Worm (Caenorhabditis elegans) whole organism, L1 larva: ENCODE data around the gene T03D3.5.

ENCODE experiments used
- C16A3.4 ChIP-seq: fragments of 150-350 bp; optimal IDR thresholded peaks from 2 replicates; lab custom pipeline; 2014; ENCODE audit warnings: missing biosample characterization, missing genetic modification characterization
- C34B4.2 ChIP-seq: sonication (generic microtip); optimal IDR thresholded peaks from 2 replicates; lab custom pipeline; 2017; ENCODE audit warnings: mild to moderate bottlenecking, missing genetic modification characterization, missing compliant biosample characterization
- Y116A8C.19 ChIP-seq: sonication (generic microtip); optimal IDR thresholded peaks from 2 replicates; lab custom pipeline; 2016; ENCODE audit warnings: missing compliant biosample characterization, missing genetic modification characterization, borderline replicate concordance
- ama-1 ChIP-seq: fragments of 150-350 bp; optimal IDR thresholded peaks from 2 replicates; lab custom pipeline; 2014
- blmp-1 ChIP-seq: fragments of 150-350 bp; optimal IDR thresholded peaks from 2 replicates; lab custom pipeline; 2014; ENCODE audit warnings: missing biosample characterization, missing genetic modification characterization
- ceh-63 ChIP-seq: fragments of 200-800 bp; sonication (Bioruptor generic); optimal IDR thresholded peaks from 2 replicates; lab custom pipeline; 2018; ENCODE audit warnings: mild to moderate bottlenecking, missing genetic modification characterization, missing compliant biosample characterization
- ceh-8 ChIP-seq: fragments of 200-800 bp; sonication (Bioruptor generic); optimal IDR thresholded peaks from 2 replicates; lab custom pipeline; 2018; ENCODE audit warnings: mild to moderate bottlenecking, missing genetic modification characterization, moderate library complexity, missing compliant biosample characterization
- ceh-90 ChIP-seq: sonication (generic microtip); optimal IDR thresholded peaks from 2 replicates; lab custom pipeline; 2016; ENCODE audit warnings: missing genetic modification characterization, missing compliant biosample characterization
- dsc-1 ChIP-seq: sonication (generic microtip); optimal IDR thresholded peaks from 2 replicates; lab custom pipeline; 2016; ENCODE audit warnings: mild to moderate bottlenecking, missing genetic modification characterization, missing compliant biosample characterization
- efl-1 ChIP-seq, 4 experiments: fragments of 150-350 bp; optimal IDR thresholded peaks in 3 of 4; peaks in 1 of 4; 1 replicate in 1 of 4; 2 replicates in 3 of 4; lab custom pipeline; 2014; ENCODE audit warnings: missing biosample characterization in 2 of 4, missing genetic modification characterization in 2 of 4, missing genetic modification reagents in 2 of 4
- egl-27 ChIP-seq, 2 experiments: fragments of 150-350 bp in 1 of 2; sonication (generic microtip); optimal IDR thresholded peaks; 3 replicates each; lab custom pipeline; 2017 to 2018; ENCODE audit warnings: missing biosample characterization in 2 of 2, missing genetic modification characterization in 2 of 2, missing genetic modification reagents in 2 of 2
- elt-2 ChIP-seq: sonication (generic microtip); optimal IDR thresholded peaks from 2 replicates; lab custom pipeline; 2016; ENCODE audit warnings: missing genetic modification characterization, mild to moderate bottlenecking, inconsistent platforms, missing compliant biosample characterization, missing genetic modification reagents
- elt-3 ChIP-seq, 6 experiments: fragments of 150-350 bp in 1 of 6; sonication (generic microtip); optimal IDR thresholded peaks; 2 replicates each; lab custom pipeline; 2017 to 2018; ENCODE audit warnings: missing biosample characterization in 6 of 6, missing genetic modification characterization in 6 of 6, inconsistent platforms in 1 of 6
- ets-5 ChIP-seq: fragments of 200-800 bp; sonication (Bioruptor generic); IDR thresholded peaks from 2 replicates; pipeline ENCODE4 v1.3.6; 2022; ENCODE audit warnings: missing genetic modification characterization, missing compliant biosample characterization
- fkh-8 ChIP-seq: sonication (generic microtip); optimal IDR thresholded peaks from 2 replicates; lab custom pipeline; 2016; ENCODE audit warnings: mild to moderate bottlenecking, missing genetic modification characterization, missing compliant biosample characterization
- fos-1 ChIP-seq: fragments of 150-350 bp; optimal IDR thresholded peaks from 2 replicates; lab custom pipeline; 2014; ENCODE audit warnings: missing biosample characterization, missing genetic modification characterization
- hlh-17 ChIP-seq: fragments of 200-800 bp; sonication (Bioruptor generic); optimal IDR thresholded peaks from 2 replicates; lab custom pipeline; 2018; ENCODE audit warnings: missing genetic modification characterization, mild to moderate bottlenecking, missing compliant biosample characterization, moderate library complexity, borderline replicate concordance
- hlh-4 ChIP-seq: sonication (generic microtip); optimal IDR thresholded peaks from 2 replicates; lab custom pipeline; 2016; ENCODE audit warnings: mild to moderate bottlenecking, missing genetic modification characterization, missing compliant biosample characterization
- hpl-2 ChIP-seq: fragments of 150-350 bp; optimal IDR thresholded peaks from 2 replicates; lab custom pipeline; 2014; ENCODE audit warnings: missing biosample characterization, missing genetic modification reagents, missing genetic modification characterization
- irx-1 ChIP-seq: sonication (generic microtip); optimal IDR thresholded peaks from 2 replicates; lab custom pipeline; 2016; ENCODE audit warnings: missing genetic modification characterization, missing compliant biosample characterization
- isw-1 ChIP-seq: fragments of 200-800 bp; sonication (Bioruptor generic); IDR thresholded peaks from 2 replicates; pipeline ENCODE4 v1.3.6; 2022; ENCODE audit warnings: missing genetic modification characterization, missing compliant biosample characterization
- lin-13 ChIP-seq: fragments of 150-350 bp; optimal IDR thresholded peaks from 2 replicates; lab custom pipeline; 2014; ENCODE audit warnings: missing biosample characterization, missing genetic modification reagents, missing genetic modification characterization
- lin-14 ChIP-seq: fragments of 200-800 bp; sonication (Bioruptor generic); optimal IDR thresholded peaks from 2 replicates; lab custom pipeline; 2018; ENCODE audit warnings: mild to moderate bottlenecking, missing genetic modification characterization, moderate library complexity, missing compliant biosample characterization
- lin-35 ChIP-seq, 2 experiments: fragments of 150-350 bp; optimal IDR thresholded peaks; 2 replicates each; lab custom pipeline; 2014; ENCODE audit warnings: missing biosample characterization in 2 of 2, missing genetic modification characterization in 2 of 2, missing genetic modification reagents in 2 of 2
- lin-39 ChIP-seq: fragments of 150-350 bp; optimal IDR thresholded peaks from 2 replicates; lab custom pipeline; 2014; ENCODE audit warnings: missing biosample characterization, missing genetic modification reagents, missing genetic modification characterization
- lsy-2 ChIP-seq, 2 experiments: fragments of 150-350 bp; optimal IDR thresholded peaks; 2 replicates each; lab custom pipeline; 2014; ENCODE audit warnings: missing biosample characterization in 2 of 2, missing genetic modification characterization in 2 of 2
- mdl-1 ChIP-seq, 2 experiments: fragments of 150-350 bp; optimal IDR thresholded peaks; 2 replicates each; lab custom pipeline; 2014 to 2017; ENCODE audit warnings: missing biosample characterization in 2 of 2, missing genetic modification characterization in 2 of 2, inconsistent platforms in 1 of 2
- mep-1 ChIP-seq: fragments of 150-350 bp; optimal IDR thresholded peaks from 2 replicates; lab custom pipeline; 2014; ENCODE audit warnings: missing biosample characterization, missing genetic modification characterization
- nhr-19 ChIP-seq: fragments of 200-800 bp; sonication (Bioruptor generic); conservative IDR thresholded peaks from 2 replicates; pipeline ENCODE4 v1.3.6; 2022; ENCODE audit warnings: missing genetic modification characterization, missing compliant biosample characterization
- nhr-237 ChIP-seq: fragments of 150-350 bp; optimal IDR thresholded peaks from 2 replicates; lab custom pipeline; 2014; ENCODE audit warnings: missing biosample characterization, missing genetic modification characterization
- nhr-47 ChIP-seq: sonication (generic microtip); optimal IDR thresholded peaks from 2 replicates; lab custom pipeline; 2016; ENCODE audit warnings: mild to moderate bottlenecking, missing genetic modification characterization, moderate library complexity, missing compliant biosample characterization
- nhr-71 ChIP-seq: sonication (generic microtip); optimal IDR thresholded peaks from 2 replicates; lab custom pipeline; 2016; ENCODE audit warnings: mild to moderate bottlenecking, missing genetic modification characterization, moderate library complexity, missing compliant biosample characterization
- nhr-77 ChIP-seq: fragments of 150-350 bp; optimal IDR thresholded peaks from 2 replicates; lab custom pipeline; 2014; ENCODE audit warnings: missing biosample characterization, missing genetic modification characterization
- pag-3 ChIP-seq: sonication (generic microtip); optimal IDR thresholded peaks from 2 replicates; lab custom pipeline; 2017; ENCODE audit warnings: missing genetic modification characterization, mild to moderate bottlenecking, missing compliant biosample characterization, antibody characterized with exemption, borderline replicate concordance; ENCODE audit not compliant: insufficient read depth
- pax-3 ChIP-seq: fragments of 200-800 bp; sonication (Bioruptor generic); optimal IDR thresholded peaks from 2 replicates; lab custom pipeline; 2018; ENCODE audit warnings: mild to moderate bottlenecking, missing genetic modification characterization, moderate library complexity, missing compliant biosample characterization
- pqm-1 ChIP-seq: sonication (generic microtip); optimal IDR thresholded peaks from 3 replicates; lab custom pipeline; 2017; ENCODE audit warnings: missing biosample characterization, missing genetic modification characterization
- rnt-1 ChIP-seq: sonication (generic microtip); optimal IDR thresholded peaks from 2 replicates; lab custom pipeline; 2016; ENCODE audit warnings: mild to moderate bottlenecking, missing genetic modification characterization, moderate library complexity, missing compliant biosample characterization
- skn-1 ChIP-seq: fragments of 150-350 bp; optimal IDR thresholded peaks from 2 replicates; lab custom pipeline; 2014; ENCODE audit warnings: missing biosample characterization, missing genetic modification characterization
- snpc-4 ChIP-seq: fragments of 150-350 bp; optimal IDR thresholded peaks from 2 replicates; lab custom pipeline; 2014; ENCODE audit warnings: missing biosample characterization, missing genetic modification characterization
- snu-23 ChIP-seq: sonication (generic microtip); optimal IDR thresholded peaks from 2 replicates; lab custom pipeline; 2016; ENCODE audit warnings: missing genetic modification characterization, missing compliant biosample characterization
- sup-37 ChIP-seq: fragments of 200-800 bp; sonication (Bioruptor generic); optimal IDR thresholded peaks from 2 replicates; lab custom pipeline; 2018; ENCODE audit warnings: mild to moderate bottlenecking, missing genetic modification characterization, missing compliant biosample characterization
- tbx-2 ChIP-seq: sonication (generic microtip); optimal IDR thresholded peaks from 2 replicates; lab custom pipeline; 2016; ENCODE audit warnings: missing genetic modification characterization, missing compliant biosample characterization
- tlp-1 ChIP-seq: fragments of 150-350 bp; optimal IDR thresholded peaks from 2 replicates; lab custom pipeline; 2014; ENCODE audit warnings: missing biosample characterization, missing genetic modification characterization
- ztf-11 ChIP-seq, 2 experiments: sonication (generic microtip); optimal IDR thresholded peaks; 2 replicates each; lab custom pipeline; 2016 to 2017; ENCODE audit warnings: missing genetic modification characterization in 2 of 2, missing biosample characterization in 1 of 2, missing compliant biosample characterization in 1 of 2

Gene T03D3.5

DNA sequence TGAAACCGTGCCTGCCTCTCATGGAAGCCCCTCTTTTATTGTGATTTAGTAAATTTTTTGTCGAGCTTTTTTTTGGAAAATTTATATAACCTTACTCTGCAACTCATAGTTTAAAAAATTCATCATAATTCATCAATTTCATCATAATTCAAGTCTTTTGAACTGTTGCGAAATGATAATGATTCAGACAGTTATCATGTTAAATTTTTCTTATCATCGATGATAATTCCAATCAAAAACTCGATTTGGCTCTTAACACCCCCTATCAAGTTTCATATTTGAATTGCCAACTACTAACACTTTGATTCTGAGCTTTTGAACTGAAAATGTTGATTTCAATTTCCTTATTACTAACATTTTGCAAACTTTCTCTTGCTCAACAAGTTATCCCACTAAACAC, 16.5 kb downstream of the T03D3.5 start, which contains the start of gene F54E2.1:
F54E2.1 (plus strand) TSS at position 235 of the 400 bp plus-strand sequence.
- TF ChIP-seq nhr-77 (tag; lab: Kevin White, UChicago) (no peak), sup-37 (GFP tag; lab: Kevin White, UChicago) (no peak), lin-13 (GFP tag; lab: Kevin White, UChicago) (no peak), tlp-1 (tag; lab: Kevin White, UChicago) (peak; percentile 79), ceh-63 (GFP tag; lab: Kevin White, UChicago) (no peak), lin-14 (GFP tag; lab: Kevin White, UChicago) (no peak), fkh-8 (no peak), nhr-47 (tag; lab: Kevin White, UChicago) (no peak), lin-35 (GFP tag; optimal IDR thresholded peaks at IDR 0.05; lab: Kevin White, UChicago) (peak in 1 of 2 experiments; percentile 25), pqm-1 (tag; lab: Kevin White, UChicago) (peak; percentile 97), ets-5 (GFP tag; lab: Robert Waterston, UW) (no peak), skn-1 (tag; lab: Kevin White, UChicago) (no peak), C16A3.4 (tag; lab: Kevin White, UChicago) (no peak), lsy-2 (tag; optimal IDR thresholded peaks at IDR 0.05; lab: Kevin White, UChicago) (no peak), elt-2 (tag; lab: Kevin White, UChicago) (peak; percentile 87)

DNA sequence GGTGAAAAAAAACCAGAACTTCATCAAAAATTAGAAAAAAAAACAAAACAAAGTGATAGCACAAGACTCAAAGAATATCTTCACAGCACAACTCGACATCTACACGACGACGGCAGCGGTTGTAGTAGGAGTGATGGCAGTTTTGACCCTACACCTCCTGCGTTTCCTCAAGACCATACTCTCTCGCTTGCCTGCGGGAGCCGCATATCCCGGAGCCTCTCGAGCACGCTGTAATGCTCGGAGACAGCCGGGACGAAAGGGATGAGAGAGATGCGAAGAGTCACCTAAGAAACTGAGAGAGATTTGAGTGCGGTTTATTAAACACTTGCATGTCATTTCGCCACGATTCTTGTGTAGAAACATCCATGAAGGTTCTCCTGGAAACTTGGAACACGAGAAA, 17.2 kb downstream of the T03D3.5 start:
- TF ChIP-seq elt-3 (tag; optimal IDR thresholded peaks at IDR 0.05; lab: Kevin White, UChicago) (no peak), rnt-1 (tag; lab: Kevin White, UChicago) (peak; percentile 58), ceh-8 (GFP tag; lab: Kevin White, UChicago) (no peak), pag-3 (tag; lab: Kevin White, UChicago) (peak; percentile 81), nhr-19 (GFP tag; lab: Robert Waterston, UW) (0 out of 2 replicates have a peak, but pooled peaks have one; percentile 5), tlp-1 (tag; lab: Kevin White, UChicago) (no peak), nhr-71 (tag; lab: Kevin White, UChicago) (peak; percentile 34), lin-14 (GFP tag; lab: Kevin White, UChicago) (peak; percentile 54), dsc-1 (tag; lab: Kevin White, UChicago) (peak; percentile 26)
- TF ChIP-seq, all 84 proteins: peak for 6

DNA sequence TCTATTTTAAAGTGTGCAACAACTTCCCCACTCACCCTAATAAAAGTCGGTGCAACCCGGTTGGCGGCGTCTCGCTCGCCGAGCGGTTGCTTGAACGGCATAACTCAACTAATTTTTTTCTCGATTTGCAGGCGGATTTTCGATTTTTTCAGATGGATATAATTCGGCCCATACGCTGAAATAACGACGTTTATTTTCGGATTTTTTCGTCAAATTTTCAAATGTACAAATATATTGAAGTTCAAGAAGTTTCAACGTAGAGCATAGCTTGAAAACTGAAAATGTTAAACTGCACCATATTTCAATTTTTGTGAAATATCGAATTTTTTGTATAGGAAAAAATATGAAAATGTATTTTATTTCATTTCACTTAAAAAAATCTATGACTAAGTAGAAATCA, 18.9 kb downstream of the T03D3.5 start, which contains the start of gene ketn-1:
ketn-1 (minus strand) TSS at position 101 of the 400 bp plus-strand sequence.
- TF ChIP-seq ceh-8 (GFP tag; lab: Kevin White, UChicago) (no peak), mdl-1 (tag; optimal IDR thresholded peaks at IDR 0.05; lab: Kevin White, UChicago) (no peak), ceh-90 (tag; lab: Kevin White, UChicago) (no peak), nhr-237 (tag; lab: Kevin White, UChicago) (no peak)

DNA sequence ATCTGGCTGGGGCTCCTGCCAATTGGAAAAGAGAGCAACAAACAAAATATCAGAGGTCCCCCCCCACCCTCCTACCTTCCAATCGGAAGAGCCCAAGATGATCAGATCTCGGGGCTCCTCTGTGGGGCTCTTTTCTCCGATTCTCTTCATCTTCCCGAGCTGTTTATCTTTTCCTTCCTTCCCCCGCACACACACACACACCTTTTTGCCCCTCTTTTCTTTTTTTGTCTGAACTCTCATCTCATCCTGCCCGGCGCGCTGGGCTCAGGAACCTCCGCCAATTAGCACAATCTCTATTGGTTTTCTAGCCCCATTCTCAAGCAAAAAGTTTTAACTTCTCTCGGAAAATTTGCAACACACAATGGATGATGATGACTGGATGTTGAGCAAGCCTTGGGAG, 23.4 kb downstream of the T03D3.5 start:
- TF ChIP-seq irx-1 (tag; lab: Kevin White, UChicago) = no peak
- peak; percentile 4 for TF ChIP-seq snu-23
- no peak for TF ChIP-seq ceh-8 (GFP tag; lab: Kevin White, UChicago)
- no peak for TF ChIP-seq ztf-11 (tag; optimal IDR thresholded peaks at IDR 0.05; lab: Kevin White, UChicago)
- no peak for TF ChIP-seq mep-1 (tag; lab: Kevin White, UChicago)
- TF ChIP-seq blmp-1 = no peak
- TF ChIP-seq nhr-71 (tag; lab: Kevin White, UChicago) = peak; percentile 20
- no peak for TF ChIP-seq lin-39
- no peak for TF ChIP-seq hpl-2
- no peak for TF ChIP-seq hlh-17 (GFP tag; lab: Kevin White, UChicago)
- no peak for TF ChIP-seq tbx-2
- TF ChIP-seq nhr-19 (GFP tag; lab: Robert Waterston, UW) = peak; percentile 11; the same call in 1 of the 2 replicates
- TF ChIP-seq hlh-4 = no peak
- TF ChIP-seq egl-27 (tag; optimal IDR thresholded peaks at IDR 0.05; lab: Kevin White, UChicago) = no peak
- TF ChIP-seq Y116A8C.19 (tag; lab: Kevin White, UChicago) = no peak
- TF ChIP-seq lin-14 (GFP tag; lab: Kevin White, UChicago) = peak; percentile 71
- TF ChIP-seq C34B4.2 (tag; lab: Kevin White, UChicago) = no peak
- TF ChIP-seq elt-3 (tag; optimal IDR thresholded peaks at IDR 0.05; lab: Kevin White, UChicago) = no peak
- TF ChIP-seq pax-3 = no peak
- no peak for TF ChIP-seq fos-1 (tag; lab: Kevin White, UChicago)
- no peak for TF ChIP-seq efl-1 (optimal IDR thresholded peaks at IDR 0.05; lab: Kevin White, UChicago)
- TF ChIP-seq efl-1 (GFP tag; optimal IDR thresholded peaks at IDR 0.05 in 1 of 2; lab: Kevin White, UChicago) = peak in 1 of 2 experiments; percentile 81
- TF ChIP-seq dsc-1 (tag; lab: Kevin White, UChicago) = no peak
- no peak for TF ChIP-seq isw-1 (GFP tag; lab: Robert Waterston, UW)
- no peak for TF ChIP-seq ama-1 (lab: Kevin White, UChicago)
- TF ChIP-seq snpc-4 (tag; lab: Kevin White, UChicago) = no peak
